Worm (Caenorhabditis elegans): Measurements from ENCODE around the gene srg-9.
A peak's percentile ranks its signal among the peaks of the same experiment; 100 is the strongest.

The srg-9 gene

ce11 chrIII:6207046-6207445 lies 49.5 kb downstream of the srg-9 start:
- TF ChIP-seq dox-1 (GFP tag; IDR thresholded peaks at IDR 0.05) (peak; percentile 56; the same call in 1 of the 2 replicates), F33H1.4 (GFP tag; IDR thresholded peaks at IDR 0.05) (peak; percentile 26; the same call in 1 of the 2 replicates), zfh-2 (GFP tag; conservative IDR thresholded peaks at IDR 0.05) (peak; percentile 49), Y53G8AR.9 (GFP tag; conservative IDR thresholded peaks at IDR 0.05) (no peak), B0261.1 (tag; optimal IDR thresholded peaks at IDR 0.05) (no peak), mes-4 (tag; optimal IDR thresholded peaks at IDR 0.05) (no peak), D2030.7 (GFP tag; IDR thresholded peaks at IDR 0.05) (peak; percentile 18; the same call in 1 of the 2 replicates), mel-28 (tag; optimal IDR thresholded peaks at IDR 0.05; ENCODE audit: borderline replicate concordance) (no peak), ceh-58 (GFP tag; IDR thresholded peaks at IDR 0.05) (0 out of 2 replicates have a peak, but pooled peaks have one; percentile 57)

ce11 chrIII:6206161-6206853 lies 50.3 kb downstream of the srg-9 start, which contains the start of the genes sna-3 and rps-3:
sna-3 (minus strand) TSS chrIII:6206211.
rps-3 (plus strand) TSS chrIII:6206803.
- TF ChIP-seq cebp-1 (GFP tag; IDR thresholded peaks at IDR 0.05) (0 out of 2 replicates have a peak, but pooled peaks have one; percentile 13), cebp-1 (tag; optimal IDR thresholded peaks at IDR 0.05) (peak; percentile 62), tbp1 (GFP tag; optimal IDR thresholded peaks at IDR 0.05) (peak; percentile 58), ceh-91 (GFP tag; IDR thresholded peaks at IDR 0.05) (peak; percentile 38; the same call in 1 of the 2 replicates), efl-1 (GFP tag; optimal IDR thresholded peaks at IDR 0.05) (peak; percentile 48), snpc-1.3 (tag; optimal IDR thresholded peaks at IDR 0.05; ENCODE audit: insufficient read depth) (peak; percentile 55), unc-62 (GFP tag; optimal IDR thresholded peaks at IDR 0.05) (peak; percentile 14), madf-3 (GFP tag; IDR thresholded peaks at IDR 0.05) (0 out of 2 replicates have a peak, but pooled peaks have one; percentile 20), hlh-26 (GFP tag; conservative IDR thresholded peaks at IDR 0.05) (no peak), ceh-27 (GFP tag; optimal IDR thresholded peaks at IDR 0.05) (peak; percentile 50), nfyb-1 (GFP tag; IDR thresholded peaks at IDR 0.05) (0 out of 2 replicates have a peak, but pooled peaks have one; percentile 53), Y95B8A.8 (GFP tag; IDR thresholded peaks at IDR 0.05) (0 out of 2 replicates have a peak, but pooled peaks have one; percentile 42), ZK185.1 (tag; optimal IDR thresholded peaks at IDR 0.05; ENCODE audit: poor library complexity, severe bottlenecking) (peak; percentile 40), let-526 (GFP tag; IDR thresholded peaks at IDR 0.05) (no peak), lin-54 (GFP tag; optimal IDR thresholded peaks at IDR 0.05) (peak; percentile 67), nfya-1 (tag; optimal IDR thresholded peaks at IDR 0.05; ENCODE audit: borderline replicate concordance, insufficient read depth) (no peak), F49E8.2 (tag; optimal IDR thresholded peaks at IDR 0.05; ENCODE audit: insufficient read depth) (peak; percentile 69), attf-5 (GFP tag; optimal IDR thresholded peaks at IDR 0.05) (peak; percentile 83), snpc-3.4 (tag; optimal IDR thresholded peaks at IDR 0.05) (peak; percentile 64), F23B12.7 (tag; optimal IDR thresholded peaks at IDR 0.05; ENCODE audit: insufficient read depth) (peak; percentile 96), hmg-1.2 (GFP tag; IDR thresholded peaks at IDR 0.05) (peak; percentile 86), B0035.1 (tag; optimal IDR thresholded peaks at IDR 0.05) (no peak), D2030.7 (GFP tag; IDR thresholded peaks at IDR 0.05) (peak; percentile 72), F37B4.10 (GFP tag; IDR thresholded peaks at IDR 0.05) (no peak), snpc-1.1 (tag; optimal IDR thresholded peaks at IDR 0.05; ENCODE audit: insufficient read depth) (peak; percentile 66), dpl-1 (GFP tag; optimal IDR thresholded peaks at IDR 0.05) (peak; percentile 29), K12H6.12 (tag; optimal IDR thresholded peaks at IDR 0.05) (no peak), snpc-4 (GFP tag; optimal IDR thresholded peaks at IDR 0.05) (peak; percentile 10), snpc-4 (tag; optimal IDR thresholded peaks at IDR 0.05) (peak; percentile 26 to 69 (median 42)), let-607 (tag; optimal IDR thresholded peaks at IDR 0.05) (peak in 1 of 2 experiments; percentile 36), dox-1 (GFP tag; IDR thresholded peaks at IDR 0.05) (0 out of 2 replicates have a peak, but pooled peaks have one; percentile 18), hsf-1 (GFP tag; IDR thresholded peaks at IDR 0.05) (peak; percentile 58; the same call in 1 of the 2 replicates), F33H1.4 (GFP tag; IDR thresholded peaks at IDR 0.05) (peak; percentile 93), madf-6 (GFP tag; IDR thresholded peaks at IDR 0.05) (peak; percentile 58), lin-35 (GFP tag; optimal IDR thresholded peaks at IDR 0.05) (peak in 1 of 3 experiments; percentile 58), egl-44 (GFP tag; IDR thresholded peaks at IDR 0.05) (no peak), ccch-3 (GFP tag; optimal IDR thresholded peaks at IDR 0.05) (no peak)
